Fruit fly (Drosophila melanogaster): ENCODE measurements around the gene D2hgdh.

The D2hgdh gene

DNA sequence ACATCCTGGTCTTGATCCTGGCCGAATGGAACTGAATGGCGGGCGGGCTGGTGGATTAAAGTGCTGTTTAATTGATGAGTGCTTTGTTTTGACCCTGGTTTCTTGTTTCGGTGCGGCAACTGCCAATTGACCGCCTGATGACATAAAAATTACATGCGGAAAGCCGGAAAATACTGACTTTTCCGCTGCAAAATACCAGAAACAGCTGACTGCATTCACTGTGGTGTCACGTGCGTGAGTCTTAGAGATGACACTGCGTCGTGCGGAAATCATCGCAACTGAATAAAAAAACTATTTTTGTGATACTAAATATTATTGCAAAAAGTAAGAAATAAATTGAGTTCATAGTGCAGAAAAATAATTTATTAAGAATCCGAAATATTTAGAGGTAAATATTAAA, 8.2 kb downstream of the D2hgdh start, which contains the start of gene bcn92 (continued):
- peak; percentile 48 for TF ChIP-seq Ets97D (GFP tag; optimal IDR thresholded peaks at IDR 0.05)
- no peak for TF ChIP-seq Stat92E (GFP tag; optimal IDR thresholded peaks at IDR 0.05)
- no peak for TF ChIP-seq bowl (GFP tag; IDR thresholded peaks at IDR 0.05)
- no peak for TF ChIP-seq D19B (GFP tag; optimal IDR thresholded peaks at IDR 0.05)
- no peak for TF ChIP-seq CG9876 (GFP tag; optimal IDR thresholded peaks at IDR 0.05)
- 0 out of 2 replicates have a peak, but pooled peaks have one; percentile 9 for TF ChIP-seq stc (GFP tag; IDR thresholded peaks at IDR 0.05)
- TF ChIP-seq CG11085 (GFP tag; IDR thresholded peaks at IDR 0.05): 0 out of 2 replicates have a peak, but pooled peaks have one; percentile 11
- TF ChIP-seq CG8089 (GFP tag; optimal IDR thresholded peaks at IDR 0.05): no peak
- TF ChIP-seq Oaz (GFP tag; IDR thresholded peaks at IDR 0.05): no peak
- peak; percentile 85 for TF ChIP-seq tna (GFP tag; IDR thresholded peaks at IDR 0.05; ENCODE audit: partially characterized antibody)
- peak; percentile 26 for TF ChIP-seq CG30020 (tag; optimal IDR thresholded peaks at IDR 0.05)
- peak; percentile 8 for TF ChIP-seq Nf-YB (GFP tag; optimal IDR thresholded peaks at IDR 0.05)
- TF ChIP-seq Usf (GFP tag; optimal IDR thresholded peaks at IDR 0.05): peak; percentile 35
- peak; percentile 48 to 51 for TF ChIP-seq dpn (GFP tag; optimal IDR thresholded peaks at IDR 0.05)
- no peak for TF ChIP-seq CG10321 (GFP tag; IDR thresholded peaks at IDR 0.05)
- peak; percentile 32 for TF ChIP-seq az2 (GFP tag; optimal IDR thresholded peaks at IDR 0.05)
- peak; percentile 18 for TF ChIP-seq CG12155 (GFP tag; optimal IDR thresholded peaks at IDR 0.05)
- no peak for TF ChIP-seq Neu2 (GFP tag; optimal IDR thresholded peaks at IDR 0.05; ENCODE audit: borderline replicate concordance)
- no peak for TF ChIP-seq CG12219 (GFP tag; optimal IDR thresholded peaks at IDR 0.05)
- TF ChIP-seq CG10366 (GFP tag; IDR thresholded peaks at IDR 0.05): 0 out of 2 replicates have a peak, but pooled peaks have one; percentile 21
- TF ChIP-seq nerfin-1 (tag; optimal IDR thresholded peaks at IDR 0.05): no peak
- no peak for TF ChIP-seq CG4282 (GFP tag; optimal IDR thresholded peaks at IDR 0.05)
- TF ChIP-seq CG2875 (GFP tag; optimal IDR thresholded peaks at IDR 0.05): no peak
- no peak for TF ChIP-seq Mes4 (GFP tag; optimal IDR thresholded peaks at IDR 0.05)
- no peak for TF ChIP-seq da (GFP tag; optimal IDR thresholded peaks at IDR 0.05)
- peak; percentile 5 for TF ChIP-seq phol (tag; optimal IDR thresholded peaks at IDR 0.05)
- TF ChIP-seq zen (tag; optimal IDR thresholded peaks at IDR 0.05): peak; percentile 3
- no peak for TF ChIP-seq CG18764 (GFP tag; optimal IDR thresholded peaks at IDR 0.05)
- peak; percentile 34 for TF ChIP-seq PHDP (tag; optimal IDR thresholded peaks at IDR 0.05)
- TF ChIP-seq wdn (GFP tag; IDR thresholded peaks at IDR 0.05): no peak
- no peak for TF ChIP-seq HmgD (GFP tag; optimal IDR thresholded peaks at IDR 0.05)
- peak; percentile 25 for TF ChIP-seq CG12942 (GFP tag; optimal IDR thresholded peaks at IDR 0.05)
- peak; percentile 28 for TF ChIP-seq CG3995 (GFP tag; optimal IDR thresholded peaks at IDR 0.05)
- no peak for TF ChIP-seq sim (GFP tag; IDR thresholded peaks at IDR 0.05)
- no peak for TF ChIP-seq Hmr (GFP tag; optimal IDR thresholded peaks at IDR 0.05)
- TF ChIP-seq CrebB (tag; optimal IDR thresholded peaks at IDR 0.05): no peak
- TF ChIP-seq Dip3 (GFP tag; optimal IDR thresholded peaks at IDR 0.05): peak; percentile 23
- peak; percentile 87 for TF ChIP-seq hb (GFP tag; IDR thresholded peaks at IDR 0.05; ENCODE audit: partially characterized antibody)
- TF ChIP-seq CG4360 (GFP tag; IDR thresholded peaks at IDR 0.05): no peak
- TF ChIP-seq Awh (GFP tag; IDR thresholded peaks at IDR 0.05): no peak
- peak; percentile 7 for TF ChIP-seq CG10979 (tag; optimal IDR thresholded peaks at IDR 0.05)
- TF ChIP-seq D19A (tag; optimal IDR thresholded peaks at IDR 0.05): no peak
- no peak for TF ChIP-seq fd96Cb (tag; optimal IDR thresholded peaks at IDR 0.05)
- no peak for TF ChIP-seq CG8765 (GFP tag; IDR thresholded peaks at IDR 0.05)
- TF ChIP-seq NC2α (GFP tag; optimal IDR thresholded peaks at IDR 0.05): no peak
- TF ChIP-seq abd-A (tag; optimal IDR thresholded peaks at IDR 0.05): no peak
- peak; percentile 2 for TF ChIP-seq Atf-2 (GFP tag; optimal IDR thresholded peaks at IDR 0.05)
- TF ChIP-seq sc (optimal IDR thresholded peaks at IDR 0.05): no peak
- no peak for TF ChIP-seq sc (GFP tag; optimal IDR thresholded peaks at IDR 0.05)
- no peak for TF ChIP-seq MTF-1 (GFP tag; optimal IDR thresholded peaks at IDR 0.05; ENCODE audit: borderline replicate concordance)
- no peak for TF ChIP-seq p53 (GFP tag; optimal IDR thresholded peaks at IDR 0.05)
